Fruit fly (Drosophila melanogaster): ENCODE results near the gene RYa-R.

The RYa-R gene

dm6 chr3R:26980282-26980691 is 16.5 kb upstream of the RYa-R start (continued):
- TF ChIP-seq CG10321 (GFP tag; IDR thresholded peaks at IDR 0.05) (no peak), Dp (GFP tag; optimal IDR thresholded peaks at IDR 0.05) (no peak), sob (GFP tag; IDR thresholded peaks at IDR 0.05) (peak; percentile 32; the same call in 1 of the 2 replicates), run (tag; optimal IDR thresholded peaks at IDR 0.05) (no peak), crc (GFP tag; optimal IDR thresholded peaks at IDR 0.05) (no peak), slbo (GFP tag; IDR thresholded peaks at IDR 0.05) (peak; percentile 35), Nf-YA (GFP tag; IDR thresholded peaks at IDR 0.05) (no peak), B-H2 (GFP tag; optimal IDR thresholded peaks at IDR 0.05) (peak; percentile 30), Poxn (GFP tag; IDR thresholded peaks at IDR 0.05) (no peak), sens (GFP tag) (peak; percentile 56), sd (tag; optimal IDR thresholded peaks at IDR 0.05) (peak; percentile 74), Dll (GFP tag; IDR thresholded peaks at IDR 0.05; ENCODE audit: partially characterized antibody) (0 out of 4 replicates have a peak, but pooled peaks have one; percentile 15), nerfin-1 (tag; optimal IDR thresholded peaks at IDR 0.05) (no peak), Ptx1 (GFP tag; IDR thresholded peaks at IDR 0.05) (no peak), CG4360 (GFP tag; IDR thresholded peaks at IDR 0.05) (peak; percentile 89), zen2 (GFP tag; IDR thresholded peaks at IDR 0.05; ENCODE audit: partially characterized antibody) (peak; percentile 37; the same call in 2 of the 3 replicates), ranshi (GFP tag; IDR thresholded peaks at IDR 0.05) (no peak; the same call in 1 of the 2 replicates), CG7786 (GFP tag; optimal IDR thresholded peaks at IDR 0.05) (no peak), bbx (GFP tag; IDR thresholded peaks at IDR 0.05; ENCODE audit: partially characterized antibody) (no peak), CG15601 (tag; optimal IDR thresholded peaks at IDR 0.05) (no peak), CG4617 (GFP tag; optimal IDR thresholded peaks at IDR 0.05; ENCODE audit: borderline replicate concordance) (no peak), CG12769 (tag; optimal IDR thresholded peaks at IDR 0.05) (peak; percentile 49), Atf-2 (GFP tag; optimal IDR thresholded peaks at IDR 0.05) (no peak), CG13296 (GFP tag; optimal IDR thresholded peaks at IDR 0.05) (peak; percentile 20), sima (GFP tag; optimal IDR thresholded peaks at IDR 0.05) (no peak), CG7987 (GFP tag; optimal IDR thresholded peaks at IDR 0.05) (peak; percentile 47), lbe (GFP tag; optimal IDR thresholded peaks at IDR 0.05) (peak; percentile 32), oc (tag; optimal IDR thresholded peaks at IDR 0.05) (peak; percentile 84), CG18262 (tag; optimal IDR thresholded peaks at IDR 0.05) (no peak), trem (tag; optimal IDR thresholded peaks at IDR 0.05) (no peak), sens-2 (GFP tag; IDR thresholded peaks at IDR 0.05) (no peak; the same call in 1 of the 2 replicates), az2 (GFP tag; optimal IDR thresholded peaks at IDR 0.05) (no peak), esg (GFP tag; conservative IDR thresholded peaks at IDR 0.05) (no peak), BEAF-32 (GFP tag; optimal IDR thresholded peaks at IDR 0.05) (peak; percentile 9), CG12071 (GFP tag; optimal IDR thresholded peaks at IDR 0.05) (peak; percentile 34), CG33557 (GFP tag; optimal IDR thresholded peaks at IDR 0.05) (no peak), corto (GFP tag; optimal IDR thresholded peaks at IDR 0.05) (no peak), CG34376 (GFP tag; optimal IDR thresholded peaks at IDR 0.05) (peak; percentile 66), HmgZ (tag; optimal IDR thresholded peaks at IDR 0.05) (peak; percentile 1), Sin3A (optimal IDR thresholded peaks at IDR 0.05) (no peak), so (GFP tag; IDR thresholded peaks at IDR 0.05) (peak; percentile 71; the same call in 1 of the 3 replicates), CG6765 (GFP tag; optimal IDR thresholded peaks at IDR 0.05) (peak; percentile 39), CG16863 (GFP tag; optimal IDR thresholded peaks at IDR 0.05) (no peak), CG13624 (GFP tag; optimal IDR thresholded peaks at IDR 0.05) (no peak), CG14710 (tag; optimal IDR thresholded peaks at IDR 0.05) (no peak), zen (tag; optimal IDR thresholded peaks at IDR 0.05) (no peak), Hr78 (GFP tag; optimal IDR thresholded peaks at IDR 0.05) (peak in 1 of 2 experiments; percentile 43), NK7.1 (GFP tag; optimal IDR thresholded peaks at IDR 0.05) (no peak), hkb (optimal IDR thresholded peaks at IDR 0.05) (no peak), hkb (GFP tag; IDR thresholded peaks at IDR 0.05) (no peak), dm (GFP tag; optimal IDR thresholded peaks at IDR 0.05) (no peak)

Data from whole organism, embryonic.